Fruit fly (Drosophila melanogaster) whole organism, embryonic: ENCODE data around the gene endos.

Experiments
- Awh ChIP-seq: fragments of 200-800 bp; sonication (Bioruptor generic); IDR thresholded peaks from 2 replicates; pipeline ENCODE4, ENCODE4 v1.3.6; 2022; ENCODE audit warnings: missing biosample characterization, missing genetic modification characterization
- CG15479 ChIP-seq: fragments of 200-800 bp; sonication (Bioruptor generic); optimal IDR thresholded peaks from 3 replicates; lab custom pipeline; 2019; ENCODE audit warnings: missing biosample characterization, mild to moderate bottlenecking, missing genetic modification characterization, moderate library complexity
- CG17568 ChIP-seq: fragments of 200-800 bp; sonication (Bioruptor generic); optimal IDR thresholded peaks from 2 replicates; lab custom pipeline; 2018; ENCODE audit warnings: missing biosample characterization, mild to moderate bottlenecking, missing genetic modification characterization, moderate library complexity
- CG17912 ChIP-seq: fragments of 200-800 bp; sonication (Bioruptor generic); optimal IDR thresholded peaks from 2 replicates; lab custom pipeline; 2018; ENCODE audit warnings: missing biosample characterization, mild to moderate bottlenecking, missing genetic modification characterization
- CG1832 ChIP-seq: fragments of 200-800 bp; sonication (Bioruptor generic); optimal IDR thresholded peaks from 2 replicates; lab custom pipeline; 2017; ENCODE audit warnings: missing biosample characterization, mild to moderate bottlenecking, missing genetic modification characterization, inconsistent platforms
- CG2116 ChIP-seq: fragments of 200-800 bp; sonication (Bioruptor generic); optimal IDR thresholded peaks from 3 replicates; lab custom pipeline; 2018; ENCODE audit warnings: missing biosample characterization, mild to moderate bottlenecking, missing genetic modification characterization
- CG30020 ChIP-seq: fragments of 200-800 bp; optimal IDR thresholded peaks from 2 replicates; lab custom pipeline; 2019; ENCODE audit warnings: missing biosample characterization, mild to moderate bottlenecking, missing genetic modification characterization, moderate library complexity
- CG30431 ChIP-seq: fragments of 200-800 bp; sonication (Bioruptor generic); optimal IDR thresholded peaks from 2 replicates; lab custom pipeline; 2017; ENCODE audit warnings: missing biosample characterization, missing genetic modification characterization
- CG32532 ChIP-seq: fragments of 200-800 bp; sonication (Bioruptor generic); IDR thresholded peaks from 2 replicates; pipeline ENCODE4 v1.3.6; 2022; ENCODE audit warnings: missing biosample characterization, missing genetic modification characterization
- CG32767 ChIP-seq: fragments of 200-800 bp; sonication (Bioruptor generic); IDR thresholded peaks from 2 replicates; pipeline ENCODE4 v1.3.6; 2022; ENCODE audit warnings: missing biosample characterization, missing genetic modification characterization
- CG8924 ChIP-seq: fragments of 200-800 bp; optimal IDR thresholded peaks from 3 replicates; lab custom pipeline; 2019; ENCODE audit warnings: missing biosample characterization, mild to moderate bottlenecking, missing genetic modification characterization, moderate library complexity
- CG9932 ChIP-seq: fragments of 200-800 bp; sonication (Bioruptor generic); IDR thresholded peaks from 2 replicates; pipeline ENCODE4 v1.3.6; 2022; ENCODE audit warnings: missing biosample characterization, missing genetic modification characterization
- CoRest ChIP-seq: fragments of 200-800 bp; sonication (Bioruptor generic); optimal IDR thresholded peaks from 3 replicates; lab custom pipeline; 2018; ENCODE audit warnings: missing biosample characterization, mild to moderate bottlenecking, missing genetic modification characterization, moderate library complexity
- Drgx ChIP-seq: fragments of 200-800 bp; sonication (Bioruptor generic); IDR thresholded peaks from 2 replicates; pipeline ENCODE4 v1.3.6; 2022; ENCODE audit warnings: missing biosample characterization, missing genetic modification characterization
- E2f1 ChIP-seq: fragments of 200-800 bp; sonication (Bioruptor generic); IDR thresholded peaks from 2 replicates; pipeline ENCODE4 v1.3.6; 2022; ENCODE audit warnings: missing biosample characterization, missing genetic modification characterization
- E2f2 ChIP-seq: fragments of 200-800 bp; sonication (Bioruptor generic); IDR thresholded peaks from 2 replicates; pipeline ENCODE4 v1.3.6; 2022; ENCODE audit warnings: missing biosample characterization, missing genetic modification characterization
- HLH3B ChIP-seq: fragments of 200-800 bp; sonication (Bioruptor generic); IDR thresholded peaks from 2 replicates; pipeline ENCODE4 v1.3.6; 2022; ENCODE audit warnings: missing biosample characterization, missing genetic modification characterization
- MBD-R2 ChIP-seq: fragments of 200-800 bp; sonication (Bioruptor generic); IDR thresholded peaks from 2 replicates; pipeline ENCODE4 v1.3.6; 2022; ENCODE audit warnings: missing biosample characterization, missing genetic modification characterization
- Myb ChIP-seq: fragments of 200-800 bp; sonication (Bioruptor generic); optimal IDR thresholded peaks from 2 replicates; lab custom pipeline; 2016; ENCODE audit warnings: missing biosample characterization, missing genetic modification characterization
- NfI ChIP-seq: fragments of 200-800 bp; sonication (Bioruptor generic); optimal IDR thresholded peaks from 3 replicates; lab custom pipeline; 2018; ENCODE audit warnings: missing biosample characterization, mild to moderate bottlenecking, missing genetic modification characterization, moderate library complexity
- Optix ChIP-seq: fragments of 200-800 bp; sonication (Bioruptor generic); IDR thresholded peaks from 3 replicates; pipeline ENCODE4 v1.3.6; 2022; ENCODE audit warnings: missing biosample characterization, missing genetic modification characterization
- Pdp1 ChIP-seq, 2 experiments: fragments of 200-800 bp; sonication (Bioruptor generic); optimal IDR thresholded peaks; 3 replicates each; lab custom pipeline; 2016; ENCODE audit warnings: missing biosample characterization in 2 of 2, missing genetic modification characterization in 2 of 2, mild to moderate bottlenecking in 1 of 2, moderate library complexity in 1 of 2
- Rfx ChIP-seq: fragments of 200-800 bp; sonication (Bioruptor generic); IDR thresholded peaks from 2 replicates; pipeline ENCODE4 v1.3.6; 2022; ENCODE audit warnings: missing biosample characterization, missing genetic modification characterization
- TFAM ChIP-seq: fragments of 200-800 bp; sonication (Bioruptor generic); optimal IDR thresholded peaks from 2 replicates; lab custom pipeline; 2017; ENCODE audit warnings: missing biosample characterization, missing genetic modification characterization, inconsistent platforms
- YL-1 ChIP-seq: fragments of 200-800 bp; sonication (Bioruptor generic); optimal IDR thresholded peaks from 3 replicates; lab custom pipeline; 2017; ENCODE audit warnings: missing biosample characterization, mild to moderate bottlenecking, missing genetic modification characterization
- bab2 ChIP-seq: fragments of 200-800 bp; sonication (Bioruptor generic); optimal IDR thresholded peaks from 2 replicates; lab custom pipeline; 2016; ENCODE audit warnings: missing biosample characterization, missing genetic modification characterization
- bigmax ChIP-seq: fragments of 200-800 bp; sonication (Bioruptor generic); optimal IDR thresholded peaks from 2 replicates; lab custom pipeline; 2018; ENCODE audit warnings: missing biosample characterization, mild to moderate bottlenecking, missing genetic modification characterization
- br ChIP-seq: fragments of >200 bp; optimal IDR thresholded peaks from 2 replicates; lab custom pipeline; 2017
- cg ChIP-seq: fragments of 200-800 bp; sonication (Bioruptor generic); optimal IDR thresholded peaks from 3 replicates; lab custom pipeline; 2019; ENCODE audit warnings: missing biosample characterization, mild to moderate bottlenecking, missing genetic modification characterization, moderate library complexity
- chinmo ChIP-seq: fragments of 200-800 bp; sonication (Bioruptor generic); IDR thresholded peaks from 4 replicates; pipeline ENCODE4 v1.3.6; 2022; ENCODE audit warnings: missing biosample characterization, missing genetic modification characterization; ENCODE audit not compliant: partially characterized antibody
- fu2 ChIP-seq: fragments of 200-800 bp; sonication (Bioruptor generic); optimal IDR thresholded peaks from 2 replicates; lab custom pipeline; 2016; ENCODE audit warnings: missing biosample characterization, missing genetic modification characterization
- gcm ChIP-seq: fragments of 200-800 bp; sonication (Bioruptor generic); optimal IDR thresholded peaks from 2 replicates; lab custom pipeline; 2019; ENCODE audit warnings: missing biosample characterization, mild to moderate bottlenecking, missing genetic modification characterization, moderate library complexity
- hbn ChIP-seq: fragments of 200-800 bp; sonication (Bioruptor generic); IDR thresholded peaks from 2 replicates; pipeline ENCODE4 v1.3.6; 2022; ENCODE audit warnings: missing biosample characterization, missing genetic modification characterization; ENCODE audit not compliant: partially characterized antibody
- lmd ChIP-seq: fragments of 200-800 bp; sonication (Bioruptor generic); IDR thresholded peaks from 2 replicates; pipeline ENCODE4 v1.3.6; 2022; ENCODE audit warnings: missing biosample characterization, missing genetic modification characterization
- nerfin-1 ChIP-seq: fragments of 200-800 bp; sonication (Bioruptor generic); optimal IDR thresholded peaks from 3 replicates; lab custom pipeline; 2019; ENCODE audit warnings: missing biosample characterization, mild to moderate bottlenecking, missing genetic modification characterization, moderate library complexity
- nmo ChIP-seq: fragments of 200-800 bp; sonication (Bioruptor generic); optimal IDR thresholded peaks from 2 replicates; lab custom pipeline; 2018; ENCODE audit warnings: missing biosample characterization, mild to moderate bottlenecking, missing genetic modification characterization, moderate library complexity
- pan ChIP-seq, 4 experiments: fragments of >200 bp in 3 of 4; fragments of 200-800 bp in 1 of 4; sonication (Bioruptor generic) in 1 of 4; optimal IDR thresholded peaks in 3 of 4; IDR thresholded peaks in 1 of 4; 2 replicates each; pipeline versions ENCODE4 v1.3.6 to Lab custom; 2017 to 2022; ENCODE audit warnings: missing biosample characterization in 2 of 4, missing genetic modification characterization in 2 of 4, mixed read lengths in 1 of 4
- phol ChIP-seq: fragments of 200-800 bp; sonication (Bioruptor generic); optimal IDR thresholded peaks from 3 replicates; lab custom pipeline; 2018; ENCODE audit warnings: missing biosample characterization, mild to moderate bottlenecking, missing genetic modification characterization, moderate library complexity
- rib ChIP-seq: fragments of 200-800 bp; sonication (Bioruptor generic); IDR thresholded peaks from 2 replicates; pipeline ENCODE4 v1.3.6; 2022; ENCODE audit warnings: missing biosample characterization, missing genetic modification characterization
- sd ChIP-seq: fragments of 200-800 bp; sonication (Bioruptor generic); optimal IDR thresholded peaks from 3 replicates; lab custom pipeline; 2018; ENCODE audit warnings: missing biosample characterization, mild to moderate bottlenecking, missing genetic modification characterization, moderate library complexity
- sens ChIP-seq: fragments of 200-800 bp; sonication (Bioruptor generic); peaks from one replicate; lab custom pipeline; 2016; ENCODE audit warnings: missing biosample characterization, missing genetic modification characterization
- slp2 ChIP-seq: fragments of 200-800 bp; sonication (Bioruptor generic); optimal IDR thresholded peaks from 2 replicates; lab custom pipeline; 2016; ENCODE audit warnings: missing biosample characterization, missing genetic modification characterization
- sob ChIP-seq: fragments of 200-800 bp; sonication (Bioruptor generic); IDR thresholded peaks from 2 replicates; pipeline ENCODE4 v1.3.6; 2022; ENCODE audit warnings: missing biosample characterization, missing genetic modification characterization
- sqz ChIP-seq: fragments of 200-800 bp; sonication (Bioruptor generic); optimal IDR thresholded peaks from 3 replicates; lab custom pipeline; 2018; ENCODE audit warnings: missing biosample characterization, mild to moderate bottlenecking, missing genetic modification characterization
- sr ChIP-seq: fragments of 200-800 bp; sonication (Bioruptor generic); IDR thresholded peaks from 3 replicates; pipeline ENCODE4 v1.3.6; 2022; ENCODE audit warnings: missing biosample characterization, missing genetic modification characterization
- unc-4 ChIP-seq: fragments of 200-800 bp; sonication (Bioruptor generic); IDR thresholded peaks from 2 replicates; pipeline ENCODE4 v1.3.6; 2022; ENCODE audit warnings: missing biosample characterization, missing genetic modification characterization; ENCODE audit not compliant: partially characterized antibody
- vvl ChIP-seq: fragments of 200-800 bp; sonication (Bioruptor generic); IDR thresholded peaks from 2 replicates; pipeline ENCODE4 v1.3.6; 2022; ENCODE audit warnings: missing biosample characterization, missing genetic modification characterization

endos gene

dm6 chr3L:14037655-14038644 lies 6.4 kb upstream of the endos start (continued):
- no peak for TF ChIP-seq br
- TF ChIP-seq pan (optimal IDR thresholded peaks at IDR 0.05; lab: Kevin White, UChicago): no peak
- TF ChIP-seq pan (GFP tag; optimal IDR thresholded peaks at IDR 0.05 in 1 of 2, IDR thresholded peaks at IDR 0.05 in 1 of 2): peak in 1 of 2 experiments; percentile 4
- TF ChIP-seq NfI (GFP tag; lab: Kevin White, UChicago): no peak
- no peak for TF ChIP-seq TFAM (GFP tag; lab: Kevin White, UChicago)
- TF ChIP-seq Myb (GFP tag; lab: Kevin White, UChicago): peak; percentile 10
- peak; percentile 43; the same call in 1 of the 2 replicates for TF ChIP-seq CG9932
- TF ChIP-seq gcm (GFP tag; lab: Kevin White, UChicago): no peak
- peak; percentile 13 for TF ChIP-seq sd (tag; lab: Kevin White, UChicago)
- peak; percentile 43 for TF ChIP-seq YL-1 (GFP tag; lab: Kevin White, UChicago)
- TF ChIP-seq rib (GFP tag; lab: Robert Waterston, UW): peak; percentile 80; the same call in 1 of the 2 replicates
- TF ChIP-seq CG30020 (tag; lab: Kevin White, UChicago): no peak
- TF ChIP-seq sqz: peak; percentile 17
- peak; percentile 97 for TF ChIP-seq bigmax (GFP tag; lab: Kevin White, UChicago)
- TF ChIP-seq phol: no peak
- peak; percentile 9 for TF ChIP-seq bab2 (GFP tag; lab: Kevin White, UChicago)
- peak; percentile 56; the same call in 1 of the 2 replicates for TF ChIP-seq E2f1 (GFP tag; lab: Robert Waterston, UW)
- TF ChIP-seq fu2 (GFP tag; lab: Kevin White, UChicago): no peak
- no peak for TF ChIP-seq slp2 (GFP tag; lab: Kevin White, UChicago)
- TF ChIP-seq E2f2: peak; percentile 16; the same call in 1 of the 2 replicates
- TF ChIP-seq CG32532: peak; percentile 31; the same call in 1 of the 2 replicates
- TF ChIP-seq CG30431 (GFP tag; lab: Kevin White, UChicago): no peak
- peak; percentile 11; the same call in 1 of the 2 replicates for TF ChIP-seq Awh (GFP tag; lab: Robert Waterston, UW)
- TF ChIP-seq CG17912 (GFP tag; lab: Kevin White, UChicago): peak; percentile 20
- TF ChIP-seq CG32767 (GFP tag; lab: Robert Waterston, UW): peak; percentile 31; the same call in 1 of the 2 replicates
- peak; percentile 54; the same call in 1 of the 2 replicates for TF ChIP-seq Drgx (GFP tag; lab: Robert Waterston, UW)
- no peak for TF ChIP-seq nmo (GFP tag; lab: Kevin White, UChicago)
- no peak for TF ChIP-seq lmd (GFP tag; lab: Robert Waterston, UW)
- 0 out of 2 replicates have a peak, but pooled peaks have one; percentile 29 for TF ChIP-seq unc-4 (GFP tag; lab: Robert Waterston, UW)
- TF ChIP-seq HLH3B (GFP tag; lab: Robert Waterston, UW): no peak
- no peak for TF ChIP-seq CG17568 (GFP tag; lab: Kevin White, UChicago)
- TF ChIP-seq CG8924: peak; percentile 12
- TF ChIP-seq Rfx (GFP tag; lab: Robert Waterston, UW): peak; percentile 51
- no peak for TF ChIP-seq sr
- TF ChIP-seq CoRest (tag; lab: Kevin White, UChicago): no peak
- TF ChIP-seq chinmo (GFP tag; lab: Robert Waterston, UW): peak; percentile 89; the same call in 2 of the 4 replicates
- TF ChIP-seq sob (GFP tag; lab: Robert Waterston, UW): peak; percentile 35; the same call in 1 of the 2 replicates
- TF ChIP-seq Optix: no peak
- peak; percentile 42 for TF ChIP-seq hbn (GFP tag; lab: Robert Waterston, UW)
- TF ChIP-seq CG2116 (GFP tag; lab: Kevin White, UChicago): no peak
- peak; percentile 67 for TF ChIP-seq CG1832 (GFP tag; lab: Kevin White, UChicago)
- TF ChIP-seq cg (GFP tag; lab: Kevin White, UChicago): peak; percentile 72
- TF ChIP-seq nerfin-1 (tag; lab: Kevin White, UChicago): peak; percentile 37
- TF ChIP-seq Pdp1 (GFP tag; optimal IDR thresholded peaks at IDR 0.05; lab: Kevin White, UChicago): peak in 1 of 2 experiments; percentile 91
- TF ChIP-seq vvl (GFP tag; lab: Robert Waterston, UW): peak; percentile 26; the same call in 1 of the 2 replicates
- peak; percentile 78 for TF ChIP-seq sens (GFP tag; lab: Kevin White, UChicago)
- TF ChIP-seq CG15479 (GFP tag; lab: Kevin White, UChicago): no peak
- peak; percentile 40 for TF ChIP-seq MBD-R2
